Worm (Caenorhabditis elegans) whole organism, L2 larva: ENCODE measurements around the gene hrg-5.
"Not testable (repeated sequence)": the region's sequence is repeated elsewhere in the genome, so short reads cannot be mapped to it uniquely, and the experiment has no call there.

ENCODE experiments used
- C34F6.9 ChIP-seq: fragments of 150-350 bp; optimal IDR thresholded peaks from 2 replicates; lab custom pipeline; 2014; ENCODE audit warnings: missing biosample characterization, missing genetic modification characterization
- F13H6.1 ChIP-seq: sonication (generic microtip); optimal IDR thresholded peaks from 2 replicates; lab custom pipeline; 2016; ENCODE audit warnings: missing genetic modification characterization, missing compliant biosample characterization
- Y55F3AM.14 ChIP-seq: fragments of 200-800 bp; sonication (Bioruptor generic); optimal IDR thresholded peaks from 2 replicates; lab custom pipeline; 2018; ENCODE audit warnings: mild to moderate bottlenecking, missing genetic modification characterization, missing compliant biosample characterization
- ZK546.5 ChIP-seq: sonication (generic microtip); optimal IDR thresholded peaks from 2 replicates; lab custom pipeline; 2017; ENCODE audit warnings: missing biosample characterization, missing genetic modification characterization
- alr-1 ChIP-seq: fragments of 150-350 bp; optimal IDR thresholded peaks from 2 replicates; lab custom pipeline; 2014; ENCODE audit warnings: missing biosample characterization, missing genetic modification characterization
- ama-1 ChIP-seq: fragments of 150-350 bp; optimal IDR thresholded peaks from 2 replicates; lab custom pipeline; 2018; ENCODE audit warnings: inconsistent platforms
- blmp-1 ChIP-seq: sonication (generic microtip); optimal IDR thresholded peaks from 2 replicates; lab custom pipeline; 2017; ENCODE audit warnings: missing genetic modification characterization, mild to moderate bottlenecking, missing compliant biosample characterization, antibody characterized with exemption, moderate library complexity; ENCODE audit not compliant: insufficient read depth
- ceh-16 ChIP-seq: fragments of 150-350 bp; optimal IDR thresholded peaks from 2 replicates; lab custom pipeline; 2014; ENCODE audit warnings: missing biosample characterization, missing genetic modification characterization
- crh-2 ChIP-seq: sonication (generic microtip); optimal IDR thresholded peaks from 2 replicates; lab custom pipeline; 2017; ENCODE audit warnings: missing biosample characterization, missing genetic modification characterization
- dmd-4 ChIP-seq: sonication (generic microtip); optimal IDR thresholded peaks from 2 replicates; lab custom pipeline; 2017; ENCODE audit warnings: missing biosample characterization, missing genetic modification characterization
- elt-3 ChIP-seq: sonication (generic microtip); optimal IDR thresholded peaks from 2 replicates; lab custom pipeline; 2017; ENCODE audit warnings: missing biosample characterization, missing genetic modification characterization
- fos-1 ChIP-seq: fragments of 150-350 bp; optimal IDR thresholded peaks from 2 replicates; lab custom pipeline; 2014; ENCODE audit warnings: missing biosample characterization, missing genetic modification characterization
- gmeb-1 ChIP-seq: fragments of 150-350 bp; optimal IDR thresholded peaks from 2 replicates; lab custom pipeline; 2014; ENCODE audit warnings: missing biosample characterization, missing genetic modification characterization
- lin-11 ChIP-seq: fragments of 150-350 bp; sonication (generic microtip); optimal IDR thresholded peaks from 2 replicates; lab custom pipeline; 2014; ENCODE audit warnings: missing biosample characterization, missing genetic modification characterization, inconsistent platforms, mixed read lengths
- lsy-2 ChIP-seq, 2 experiments: fragments of 150-350 bp in 1 of 2; sonication (generic microtip) in 1 of 2; optimal IDR thresholded peaks; 2 replicates each; lab custom pipeline; 2014 to 2017; ENCODE audit warnings: missing biosample characterization in 2 of 2, missing genetic modification characterization in 2 of 2
- mab-5 ChIP-seq: fragments of 150-350 bp; optimal IDR thresholded peaks from 2 replicates; lab custom pipeline; 2014; ENCODE audit warnings: missing biosample characterization, missing genetic modification characterization
- mbf-1 ChIP-seq: sonication (generic microtip); optimal IDR thresholded peaks from 2 replicates; lab custom pipeline; 2017; ENCODE audit warnings: missing biosample characterization, missing genetic modification characterization
- mdl-1 ChIP-seq, 2 experiments: fragments of 150-350 bp in 1 of 2; sonication (generic microtip) in 1 of 2; optimal IDR thresholded peaks; 2 replicates each; lab custom pipeline; 2017; ENCODE audit warnings: missing biosample characterization in 2 of 2, missing genetic modification characterization in 2 of 2
- nhr-10 ChIP-seq: sonication (generic microtip); optimal IDR thresholded peaks from 2 replicates; lab custom pipeline; 2017; ENCODE audit warnings: missing biosample characterization, missing genetic modification characterization
- nhr-12 ChIP-seq: fragments of 150-350 bp; optimal IDR thresholded peaks from 2 replicates; lab custom pipeline; 2014; ENCODE audit warnings: missing biosample characterization, missing genetic modification characterization
- nhr-129 ChIP-seq: fragments of 150-350 bp; optimal IDR thresholded peaks from 2 replicates; lab custom pipeline; 2014; ENCODE audit warnings: missing biosample characterization, missing genetic modification characterization
- nhr-237 ChIP-seq: fragments of 150-350 bp; optimal IDR thresholded peaks from 2 replicates; lab custom pipeline; 2014; ENCODE audit warnings: missing biosample characterization, missing genetic modification characterization
- nhr-25 ChIP-seq: fragments of 150-350 bp; sonication (generic microtip); optimal IDR thresholded peaks from 3 replicates; lab custom pipeline; 2014; ENCODE audit warnings: missing biosample characterization, missing genetic modification characterization
- nhr-6 ChIP-seq: fragments of 150-350 bp; optimal IDR thresholded peaks from 2 replicates; lab custom pipeline; 2014; ENCODE audit warnings: missing biosample characterization, missing genetic modification characterization
- nhr-77 ChIP-seq: fragments of 150-350 bp; optimal IDR thresholded peaks from 2 replicates; lab custom pipeline; 2014; ENCODE audit warnings: missing biosample characterization, missing genetic modification characterization
- sem-4 ChIP-seq: fragments of 150-350 bp; optimal IDR thresholded peaks from 2 replicates; lab custom pipeline; 2014; ENCODE audit warnings: missing biosample characterization, missing genetic modification reagents, missing genetic modification characterization
- skn-1 ChIP-seq: sonication (generic microtip); optimal IDR thresholded peaks from 2 replicates; lab custom pipeline; 2017; ENCODE audit warnings: missing biosample characterization, missing genetic modification characterization
- sma-3 ChIP-seq: sonication (generic microtip); optimal IDR thresholded peaks from 2 replicates; lab custom pipeline; 2016; ENCODE audit warnings: missing genetic modification reagents, missing genetic modification characterization, missing compliant biosample characterization
- sma-9 ChIP-seq, 2 experiments: fragments of 150-350 bp in 1 of 2; sonication (generic microtip) in 1 of 2; optimal IDR thresholded peaks; 2 replicates each; lab custom pipeline; 2014 to 2016; ENCODE audit warnings: missing genetic modification characterization in 2 of 2, mild to moderate bottlenecking in 1 of 2, missing biosample characterization in 1 of 2, missing compliant biosample characterization in 1 of 2, missing genetic modification reagents in 1 of 2, moderate library complexity in 1 of 2
- snpc-4 ChIP-seq: fragments of 150-350 bp; optimal IDR thresholded peaks from 2 replicates; lab custom pipeline; 2014; ENCODE audit warnings: missing biosample characterization, missing genetic modification characterization
- unc-39 ChIP-seq: fragments of 150-350 bp; optimal IDR thresholded peaks from 2 replicates; lab custom pipeline; 2014; ENCODE audit warnings: missing biosample characterization, missing genetic modification characterization
- unc-62 ChIP-seq: fragments of 150-350 bp; optimal IDR thresholded peaks from 2 replicates; lab custom pipeline; 2014; ENCODE audit warnings: missing biosample characterization, missing genetic modification reagents, missing genetic modification characterization
- ztf-11 ChIP-seq: sonication (generic microtip); optimal IDR thresholded peaks from 2 replicates; lab custom pipeline; 2017; ENCODE audit warnings: missing biosample characterization, missing genetic modification characterization
- ztf-4 ChIP-seq: fragments of 150-350 bp; optimal IDR thresholded peaks from 2 replicates; lab custom pipeline; 2014; ENCODE audit warnings: missing biosample characterization, missing genetic modification characterization

hrg-5 gene

DNA sequence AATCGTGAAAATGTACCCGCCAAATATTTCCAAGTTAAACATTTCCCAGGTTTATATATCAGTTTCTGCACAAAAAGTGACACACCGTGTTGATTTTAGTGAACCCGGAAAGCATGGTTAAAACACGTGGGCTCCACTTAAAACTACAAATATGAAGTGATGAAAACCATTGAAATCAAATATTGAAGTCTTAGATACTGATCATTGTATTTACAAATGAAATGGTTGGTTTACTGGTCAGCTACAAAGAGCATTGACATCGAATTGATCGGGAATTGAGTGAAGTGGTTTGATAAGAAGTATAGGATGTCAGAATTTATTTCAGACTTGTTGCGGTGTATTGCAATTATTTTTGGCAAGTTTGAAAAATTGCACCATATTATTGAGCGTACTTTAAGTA is at the start of gene hrg-5:
Gene hrg-5, minus strand, starts transcription at position 17 of the 400 bp plus-strand sequence.
- TF ChIP-seq ZK546.5 (tag; lab: Kevin White, UChicago): no peak
- no peak for TF ChIP-seq dmd-4 (tag; lab: Kevin White, UChicago)
- TF ChIP-seq sma-9 (GFP tag; optimal IDR thresholded peaks at IDR 0.05; lab: Kevin White, UChicago): peak; percentile 66
- no peak for TF ChIP-seq sma-9 (tag; optimal IDR thresholded peaks at IDR 0.05; lab: Kevin White, UChicago)
- no peak for TF ChIP-seq ztf-11
- no peak for TF ChIP-seq nhr-10 (tag; lab: Kevin White, UChicago)
- TF ChIP-seq blmp-1 (tag; lab: Kevin White, UChicago): no peak
- TF ChIP-seq snpc-4 (tag; lab: Kevin White, UChicago): no peak
- no peak for TF ChIP-seq mdl-1 (tag; optimal IDR thresholded peaks at IDR 0.05; lab: Kevin White, UChicago)
- TF ChIP-seq lsy-2 (tag; optimal IDR thresholded peaks at IDR 0.05; lab: Kevin White, UChicago): no peak
- no peak for TF ChIP-seq nhr-237 (tag; lab: Kevin White, UChicago)
- TF ChIP-seq nhr-77 (tag; lab: Kevin White, UChicago): no peak
- peak; percentile 19 for TF ChIP-seq crh-2

DNA sequence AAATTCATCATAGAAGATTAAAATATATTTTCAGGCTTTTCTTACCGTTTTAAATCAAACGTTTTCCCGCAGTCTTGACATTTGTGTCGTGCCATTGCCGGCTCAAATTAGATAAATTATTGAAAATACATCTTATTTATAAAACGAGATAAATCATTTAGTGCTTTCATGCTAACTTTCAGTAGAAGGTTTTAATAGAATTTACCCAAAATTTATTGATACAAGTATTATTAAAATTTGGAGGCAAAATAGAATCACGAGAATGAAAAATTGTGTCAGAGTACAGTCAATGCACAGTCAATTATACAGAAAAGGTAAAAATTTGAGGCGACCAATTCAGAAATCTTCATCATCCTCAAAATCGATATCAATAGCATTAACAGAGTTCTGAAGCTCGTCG is 49.3 kb upstream of the hrg-5 start, which contains the start of gene Y5F2A.4:
Gene Y5F2A.4, minus strand, starts transcription at position 101 of the 400 bp plus-strand sequence.
- TF ChIP-seq skn-1 (tag; lab: Kevin White, UChicago) (no peak), gmeb-1 (tag; lab: Kevin White, UChicago) (no peak), mbf-1 (tag; lab: Kevin White, UChicago) (no peak)

DNA sequence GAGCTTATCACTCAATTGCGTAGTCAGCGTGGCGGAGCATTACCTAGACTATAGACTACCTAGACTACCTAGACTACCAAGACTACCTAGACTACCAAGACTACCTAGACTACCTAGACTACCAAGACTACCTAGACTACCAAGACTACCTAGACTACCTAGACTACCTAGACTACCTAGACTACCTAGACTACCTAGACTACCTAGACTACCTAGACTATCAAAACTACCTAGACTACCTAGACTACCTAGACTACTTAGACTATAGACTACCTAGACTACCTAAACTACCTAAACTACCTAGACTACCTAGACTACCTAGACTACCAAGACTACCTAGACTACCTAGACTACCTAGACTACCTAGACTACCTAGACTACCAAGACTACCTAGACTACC is 41.7 kb upstream of the hrg-5 start:
- TF ChIP-seq nhr-237 (tag; lab: Kevin White, UChicago) (peak; percentile 76), sma-9 (tag; optimal IDR thresholded peaks at IDR 0.05; lab: Kevin White, UChicago) (peak; percentile 59)
- not testable (repeated sequence) for TF ChIP-seq sma-9 (GFP tag; optimal IDR thresholded peaks at IDR 0.05; lab: Kevin White, UChicago)
- TF ChIP-seq, all 48 proteins: peak for 2; not testable (repeated sequence) for 46

DNA sequence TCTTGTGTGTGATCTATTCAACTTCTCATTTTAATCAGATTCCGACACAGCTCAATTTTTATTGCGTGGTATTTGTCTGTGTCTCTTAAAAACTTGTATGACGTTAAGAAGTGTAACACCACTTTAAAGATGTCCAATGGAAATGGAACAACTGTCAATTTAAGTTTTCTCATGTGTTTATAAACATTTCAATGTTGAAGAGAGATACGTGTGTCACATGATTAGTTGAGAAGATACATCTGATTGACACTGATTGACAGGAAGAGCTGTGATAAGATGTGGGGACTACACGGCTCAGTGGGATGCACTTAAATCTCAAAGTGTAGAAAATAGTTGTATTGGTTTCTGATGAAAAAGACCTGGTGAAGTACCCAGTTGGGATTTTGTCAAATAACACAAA is 39.1 kb upstream of the hrg-5 start:
- peak; percentile 72 for TF ChIP-seq sma-9 (GFP tag; optimal IDR thresholded peaks at IDR 0.05; lab: Kevin White, UChicago)
- no peak for TF ChIP-seq sma-9 (tag; optimal IDR thresholded peaks at IDR 0.05; lab: Kevin White, UChicago)
- no peak for TF ChIP-seq ama-1 (lab: Kevin White, UChicago)
- TF ChIP-seq lin-11: no peak
- TF ChIP-seq lsy-2 (tag; optimal IDR thresholded peaks at IDR 0.05; lab: Kevin White, UChicago): peak in 1 of 2 experiments; percentile 77
- peak; percentile 58 for TF ChIP-seq mab-5 (tag; lab: Kevin White, UChicago)
- TF ChIP-seq nhr-237 (tag; lab: Kevin White, UChicago): no peak
- peak; percentile 67 for TF ChIP-seq nhr-6
- no peak for TF ChIP-seq alr-1 (tag; lab: Kevin White, UChicago)
- peak; percentile 62 for TF ChIP-seq ztf-4 (tag; lab: Kevin White, UChicago)
- no peak for TF ChIP-seq fos-1 (tag; lab: Kevin White, UChicago)
- no peak for TF ChIP-seq sma-3 (GFP tag; lab: Kevin White, UChicago)
- TF ChIP-seq F13H6.1: peak; percentile 84
- TF ChIP-seq skn-1 (tag; lab: Kevin White, UChicago): no peak
- TF ChIP-seq elt-3 (tag; lab: Kevin White, UChicago): no peak
- peak; percentile 59 for TF ChIP-seq C34F6.9 (tag; lab: Kevin White, UChicago)
- TF ChIP-seq ceh-16 (tag; lab: Kevin White, UChicago): no peak
- no peak for TF ChIP-seq dmd-4 (tag; lab: Kevin White, UChicago)
- TF ChIP-seq nhr-25: no peak
- no peak for TF ChIP-seq blmp-1 (tag; lab: Kevin White, UChicago)
- TF ChIP-seq ZK546.5 (tag; lab: Kevin White, UChicago): no peak
- TF ChIP-seq gmeb-1 (tag; lab: Kevin White, UChicago): no peak
- no peak for TF ChIP-seq unc-39 (tag; lab: Kevin White, UChicago)
- no peak for TF ChIP-seq Y55F3AM.14 (GFP tag; lab: Kevin White, UChicago)
- TF ChIP-seq sem-4: no peak
- TF ChIP-seq mbf-1 (tag; lab: Kevin White, UChicago): no peak
- peak; percentile 87 for TF ChIP-seq nhr-129 (tag; lab: Kevin White, UChicago)
- TF ChIP-seq ztf-11: no peak
- no peak for TF ChIP-seq mdl-1 (tag; optimal IDR thresholded peaks at IDR 0.05; lab: Kevin White, UChicago)
- TF ChIP-seq nhr-12 (tag; lab: Kevin White, UChicago): no peak
- TF ChIP-seq unc-62 (GFP tag; lab: Kevin White, UChicago): peak; percentile 79
